Worm (Caenorhabditis elegans): ENCODE measurements around the gene set-9.
A peak's percentile ranks its signal among the peaks of the same experiment; 100 is the strongest.
"Not testable (repeated sequence)": the region's sequence is repeated elsewhere in the genome, so short reads cannot be mapped to it uniquely, and the experiment has no call there.

Gene set-9

DNA sequence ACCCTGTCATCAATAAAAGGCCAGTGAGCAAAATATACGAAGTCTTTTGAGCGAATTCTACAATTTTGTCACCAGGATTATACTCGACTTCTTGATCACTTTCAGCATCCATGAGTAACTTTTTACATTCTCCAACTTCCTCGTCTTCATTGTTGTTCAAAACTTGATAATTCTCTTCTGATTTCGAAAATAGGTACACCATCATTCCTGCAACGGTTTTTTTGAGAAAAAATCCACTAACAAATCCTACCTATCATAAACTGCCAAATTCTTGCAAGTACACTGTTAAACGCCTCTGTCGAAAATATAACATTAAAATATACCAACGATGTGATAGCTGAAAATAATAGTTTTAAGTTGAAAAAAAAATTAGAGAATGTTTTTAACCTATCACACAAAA is 37.1 kb downstream of the set-9 start:
- TF ChIP-seq ceh-36 (tag; optimal IDR thresholded peaks at IDR 0.05) (no peak), sea-1 (GFP tag; conservative IDR thresholded peaks at IDR 0.05) (no peak), tbx-11 (GFP tag; IDR thresholded peaks at IDR 0.05) (no peak), ama-1 (optimal IDR thresholded peaks at IDR 0.05) (no peak), hmg-4 (GFP tag; optimal IDR thresholded peaks at IDR 0.05) (no peak), flt-1 (GFP tag; IDR thresholded peaks at IDR 0.05) (no peak), B0310.2 (tag; optimal IDR thresholded peaks at IDR 0.05) (no peak)

DNA sequence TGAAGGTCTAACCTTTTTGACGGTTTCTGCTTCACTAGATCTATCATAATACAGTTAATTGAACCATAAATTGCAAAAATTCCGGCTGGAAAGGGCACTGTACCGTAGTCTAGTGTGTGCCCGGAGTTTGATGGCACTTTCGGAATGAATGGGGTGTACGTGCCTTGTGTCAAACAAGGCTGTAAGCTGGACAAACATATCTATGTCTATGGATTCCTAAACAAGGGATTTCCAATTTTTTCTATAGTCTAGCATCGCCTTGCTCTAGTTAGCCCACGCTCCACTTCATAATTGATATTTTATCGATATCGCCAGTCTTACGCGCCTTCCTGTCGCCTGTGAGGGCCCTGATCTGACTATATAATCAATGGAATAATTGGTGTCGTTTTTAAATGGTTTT is 38.8 kb downstream of the set-9 start, which contains the start of gene oac-52:
Gene oac-52, minus strand, starts transcription at position 101 of the 400 bp plus-strand sequence.
- TF ChIP-seq scrt-1 (GFP tag; IDR thresholded peaks at IDR 0.05) (no peak), tbx-37 (GFP tag; conservative IDR thresholded peaks at IDR 0.05) (no peak), hmg-4 (GFP tag; optimal IDR thresholded peaks at IDR 0.05) (no peak), ceh-36 (tag; optimal IDR thresholded peaks at IDR 0.05) (no peak), ets-7 (tag; optimal IDR thresholded peaks at IDR 0.05) (no peak), flt-1 (GFP tag; IDR thresholded peaks at IDR 0.05) (no peak), ceh-13 (GFP tag; optimal IDR thresholded peaks at IDR 0.05) (no peak), B0310.2 (tag; optimal IDR thresholded peaks at IDR 0.05) (no peak), tra-4 (tag; optimal IDR thresholded peaks at IDR 0.05) (no peak), pes-1 (GFP tag; IDR thresholded peaks at IDR 0.05) (no peak), aly-1 (tag; optimal IDR thresholded peaks at IDR 0.05) (no peak), tbx-11 (GFP tag; IDR thresholded peaks at IDR 0.05) (no peak), hnd-1 (tag; optimal IDR thresholded peaks at IDR 0.05) (no peak)

DNA sequence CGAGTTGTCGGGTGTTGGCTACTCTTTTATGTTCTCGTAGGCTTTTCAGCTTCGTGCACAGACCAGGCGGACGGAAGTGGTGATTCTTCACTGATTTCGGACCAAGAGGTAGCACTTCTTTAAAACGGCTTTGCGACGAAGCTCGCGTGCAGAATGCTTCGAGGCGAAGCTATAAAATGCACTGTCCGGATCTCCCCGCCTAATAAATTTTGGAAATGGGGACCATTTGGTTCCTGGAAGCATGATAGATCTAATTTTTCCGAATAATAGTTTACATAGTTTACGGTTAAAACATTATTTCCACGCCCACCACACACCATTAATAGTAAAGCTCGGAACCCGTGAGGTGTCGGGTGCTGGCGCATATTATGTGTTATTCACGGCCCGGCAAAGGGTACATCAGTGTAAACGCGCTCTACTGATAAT is 39.9 kb downstream of the set-9 start:
- TF ChIP-seq tbx-37 (GFP tag; conservative IDR thresholded peaks at IDR 0.05) (no peak), pes-1 (GFP tag; IDR thresholded peaks at IDR 0.05) (0 out of 2 replicates have a peak, but pooled peaks have one; percentile 24), ama-1 (optimal IDR thresholded peaks at IDR 0.05) (peak; percentile 53)

DNA sequence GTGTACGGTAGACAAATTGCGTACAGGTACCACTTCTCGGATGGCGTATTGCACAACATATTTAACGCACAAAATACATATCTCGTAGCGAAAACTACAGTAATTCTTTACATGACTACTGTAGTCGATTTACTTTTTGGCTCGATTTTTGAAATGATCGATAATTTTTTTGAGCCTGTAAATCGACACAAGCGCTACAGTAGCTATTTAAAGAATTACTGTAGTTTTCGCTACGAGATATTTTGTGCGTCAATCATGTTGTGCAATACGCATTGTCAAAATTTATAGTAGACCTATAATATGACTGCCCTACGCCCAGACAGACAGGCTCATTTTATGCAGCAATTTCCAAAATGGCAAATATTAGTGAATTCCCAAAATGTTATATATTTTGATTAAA is 40.5 kb downstream of the set-9 start, which contains the start of gene W03B1.5:
Gene W03B1.5, plus strand, starts transcription at position 301 of the 400 bp plus-strand sequence.
- TF ChIP-seq hmbx-1 (tag; optimal IDR thresholded peaks at IDR 0.05); tbx-11 (GFP tag; IDR thresholded peaks at IDR 0.05); hnd-1 (tag; optimal IDR thresholded peaks at IDR 0.05): not testable (repeated sequence)

- TF ChIP-seq hmg-4 (GFP tag; optimal IDR thresholded peaks at IDR 0.05) (no peak), ama-1 (optimal IDR thresholded peaks at IDR 0.05) (no peak), F13C5.2 (tag; optimal IDR thresholded peaks at IDR 0.05) (no peak), aly-1 (tag; optimal IDR thresholded peaks at IDR 0.05) (no peak), sea-1 (GFP tag; conservative IDR thresholded peaks at IDR 0.05) (no peak), ets-7 (tag; optimal IDR thresholded peaks at IDR 0.05) (no peak), pes-1 (GFP tag; IDR thresholded peaks at IDR 0.05) (no peak), hmbx-1 (tag; optimal IDR thresholded peaks at IDR 0.05) (no peak), scrt-1 (GFP tag; IDR thresholded peaks at IDR 0.05) (no peak), tbx-37 (GFP tag; conservative IDR thresholded peaks at IDR 0.05) (no peak), flt-1 (GFP tag; IDR thresholded peaks at IDR 0.05) (no peak), tra-4 (tag; optimal IDR thresholded peaks at IDR 0.05) (no peak), hnd-1 (tag; optimal IDR thresholded peaks at IDR 0.05) (no peak), B0310.2 (tag; optimal IDR thresholded peaks at IDR 0.05) (no peak), tbx-11 (GFP tag; IDR thresholded peaks at IDR 0.05) (no peak)
These were observed 49.2 kb downstream of the set-9 start, which contains the start of gene W03B1.9 for ce11 chrIV:4356879-4357278. Gene W03B1.9, minus strand, starts transcription at chrIV:4356979.

ce11 chrIV:4357296-4357695 is 49.6 kb downstream of the set-9 start, which contains the start of gene sars-2:
Gene sars-2, plus strand, starts transcription at chrIV:4357636.
- no peak for TF ChIP-seq flt-1 (GFP tag; IDR thresholded peaks at IDR 0.05)
- TF ChIP-seq ceh-36 (tag; optimal IDR thresholded peaks at IDR 0.05): no peak

DNA sequence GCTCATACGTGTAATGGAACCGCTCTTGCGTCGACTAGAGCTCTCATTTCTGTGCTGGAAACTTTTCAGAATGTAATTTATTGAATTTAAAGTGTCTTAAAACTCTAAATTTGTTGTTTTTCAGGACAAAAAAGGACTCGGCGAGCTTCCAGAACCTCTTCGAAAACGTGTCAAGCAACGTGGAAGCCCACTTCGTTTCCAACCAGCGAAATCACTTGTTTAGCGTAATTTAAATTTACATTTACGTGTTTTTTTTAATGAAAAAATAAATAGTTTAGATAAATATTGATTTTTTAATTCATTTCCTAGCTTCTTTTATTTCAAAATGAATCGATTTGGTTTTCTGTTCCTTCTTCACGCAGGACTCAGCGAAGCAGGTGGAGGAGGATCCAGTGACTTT is 52.0 kb downstream of the set-9 start, which contains the start of gene F55F10.3:
Gene F55F10.3, plus strand, starts transcription at position 301 of the 400 bp plus-strand sequence.
- TF ChIP-seq tbx-11 (GFP tag; IDR thresholded peaks at IDR 0.05) (no peak), pes-1 (GFP tag; IDR thresholded peaks at IDR 0.05) (no peak), scrt-1 (GFP tag; IDR thresholded peaks at IDR 0.05) (no peak), hmg-4 (GFP tag; optimal IDR thresholded peaks at IDR 0.05) (no peak), aly-1 (tag; optimal IDR thresholded peaks at IDR 0.05) (no peak), ceh-13 (GFP tag; optimal IDR thresholded peaks at IDR 0.05) (no peak), hmbx-1 (tag; optimal IDR thresholded peaks at IDR 0.05) (no peak), ama-1 (optimal IDR thresholded peaks at IDR 0.05) (no peak), ets-7 (tag; optimal IDR thresholded peaks at IDR 0.05) (no peak), tbx-37 (GFP tag; conservative IDR thresholded peaks at IDR 0.05) (no peak)

DNA sequence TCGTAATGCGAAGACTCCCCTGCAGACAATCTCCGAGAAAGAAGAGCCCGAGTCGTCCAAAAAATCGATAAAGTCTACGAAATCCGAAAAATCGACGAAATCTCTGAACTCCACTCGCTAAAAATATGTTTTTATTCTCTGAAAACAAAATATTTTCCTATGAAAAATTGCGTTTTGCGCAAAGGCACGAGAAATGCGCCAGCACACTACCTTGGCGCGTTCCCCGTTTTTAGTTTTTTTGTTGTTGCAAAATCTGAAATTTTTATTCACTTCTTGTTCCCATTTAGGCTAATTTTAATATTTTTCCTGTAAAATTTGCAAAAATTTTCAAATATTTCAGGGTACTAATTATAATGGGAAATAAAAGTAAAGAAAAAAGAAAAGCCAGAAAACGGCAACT is 52.8 kb downstream of the set-9 start, which contains the start of gene F55F10.1:
Gene F55F10.1, plus strand, starts transcription at position 341 of the 400 bp plus-strand sequence.
- TF ChIP-seq ceh-36 (tag; optimal IDR thresholded peaks at IDR 0.05) (no peak), F13C5.2 (tag; optimal IDR thresholded peaks at IDR 0.05) (no peak), ceh-13 (GFP tag; optimal IDR thresholded peaks at IDR 0.05) (no peak), tra-4 (tag; optimal IDR thresholded peaks at IDR 0.05) (no peak), ama-1 (optimal IDR thresholded peaks at IDR 0.05) (no peak), hnd-1 (tag; optimal IDR thresholded peaks at IDR 0.05) (no peak)

Data from whole organism, early embryonic.